Worm (Caenorhabditis elegans) whole organism, L4 larva: Measurements from ENCODE around the gene AH9.6.

Source experiments
- T20F7.1 ChIP-seq: fragments of 200-800 bp; sonication (Bioruptor generic); optimal IDR thresholded peaks from 2 replicates; lab custom pipeline; 2018; ENCODE audit warnings: mild to moderate bottlenecking, missing genetic modification characterization, missing compliant biosample characterization
- Y105C5A.15 ChIP-seq: fragments of 200-800 bp; sonication (Bioruptor generic); IDR thresholded peaks from 2 replicates; pipeline ENCODE4 v1.3.6; 2022; ENCODE audit warnings: missing genetic modification characterization, missing compliant biosample characterization
- ZK337.2 ChIP-seq: fragments of 200-800 bp; sonication (Bioruptor generic); IDR thresholded peaks from 2 replicates; pipeline ENCODE4 v1.3.6; 2022; ENCODE audit warnings: missing genetic modification reagents, missing genetic modification characterization, missing compliant biosample characterization
- ceh-20 ChIP-seq: fragments of 200-800 bp; sonication (Bioruptor generic); IDR thresholded peaks from 2 replicates; pipeline ENCODE4 v1.3.6; 2022; ENCODE audit warnings: missing genetic modification reagents, missing genetic modification characterization, missing compliant biosample characterization
- ces-1 ChIP-seq: fragments of 150-350 bp; sonication (generic microtip); optimal IDR thresholded peaks from 4 replicates; lab custom pipeline; 2014; ENCODE audit warnings: missing biosample characterization, missing genetic modification reagents, missing genetic modification characterization
- cey-2 ChIP-seq: sonication (generic microtip); optimal IDR thresholded peaks from 3 replicates; lab custom pipeline; 2017; ENCODE audit warnings: missing genetic modification characterization, mild to moderate bottlenecking, missing compliant biosample characterization, antibody characterized with exemption, borderline replicate concordance; ENCODE audit not compliant: insufficient read depth
- ctbp-1 ChIP-seq: fragments of 200-800 bp; sonication (Bioruptor generic); IDR thresholded peaks from 2 replicates; pipeline ENCODE4 v1.3.6; 2022; ENCODE audit warnings: missing genetic modification reagents, missing genetic modification characterization, missing compliant biosample characterization
- daf-16 ChIP-seq, 3 experiments: sonication (generic microtip); optimal IDR thresholded peaks; 2 replicates each; lab custom pipeline; 2016 to 2017; ENCODE audit warnings: missing genetic modification characterization in 3 of 3, missing genetic modification reagents in 3 of 3, mild to moderate bottlenecking in 2 of 3, missing compliant biosample characterization in 2 of 3, missing biosample characterization in 1 of 3, moderate library complexity in 1 of 3
- dmd-6 ChIP-seq: fragments of 200-800 bp; sonication (Bioruptor generic); IDR thresholded peaks from 2 replicates; pipeline ENCODE4 v1.3.6; 2022; ENCODE audit warnings: missing genetic modification reagents, missing genetic modification characterization, missing compliant biosample characterization
- dpl-1 ChIP-seq: fragments of 150-350 bp; optimal IDR thresholded peaks from 2 replicates; lab custom pipeline; 2014; ENCODE audit warnings: missing biosample characterization, missing genetic modification reagents, missing genetic modification characterization
- duxl-1 ChIP-seq: sonication (generic microtip); optimal IDR thresholded peaks from 2 replicates; lab custom pipeline; 2016; ENCODE audit warnings: mild to moderate bottlenecking, missing genetic modification characterization, moderate library complexity, missing compliant biosample characterization; ENCODE audit not compliant: poor library complexity
- dve-1 ChIP-seq: sonication (generic microtip); optimal IDR thresholded peaks from 2 replicates; lab custom pipeline; 2017; ENCODE audit warnings: antibody characterized with exemption, mild to moderate bottlenecking, missing genetic modification characterization, missing compliant biosample characterization; ENCODE audit not compliant: insufficient read depth
- egl-27 ChIP-seq: sonication (generic microtip); optimal IDR thresholded peaks from 3 replicates; lab custom pipeline; 2017; ENCODE audit warnings: missing biosample characterization, missing genetic modification reagents, missing genetic modification characterization
- fkh-10 ChIP-seq: fragments of 150-350 bp; optimal IDR thresholded peaks from 2 replicates; lab custom pipeline; 2014; ENCODE audit warnings: missing biosample characterization, missing genetic modification reagents, missing genetic modification characterization
- hif-1 ChIP-seq, 2 experiments: sonication (generic microtip); optimal IDR thresholded peaks; 2 replicates each; lab custom pipeline; 2016 to 2017; ENCODE audit warnings: missing compliant biosample characterization in 2 of 2, missing genetic modification characterization in 2 of 2, missing genetic modification reagents in 2 of 2, missing genotype in 2 of 2, mild to moderate bottlenecking in 1 of 2
- lin-29 ChIP-seq: fragments of 200-800 bp; sonication (Bioruptor generic); IDR thresholded peaks from 2 replicates; pipeline ENCODE4 v1.3.6; 2022; ENCODE audit warnings: missing genetic modification reagents, missing genetic modification characterization, missing compliant biosample characterization
- lin-38 ChIP-seq: fragments of 200-800 bp; sonication (Bioruptor generic); IDR thresholded peaks from 2 replicates; pipeline ENCODE4 v1.3.6; 2022; ENCODE audit warnings: missing genetic modification reagents, missing genetic modification characterization, missing compliant biosample characterization
- lin-39 ChIP-seq: fragments of 150-350 bp; optimal IDR thresholded peaks from 2 replicates; lab custom pipeline; 2014; ENCODE audit warnings: missing biosample characterization, missing genetic modification reagents, missing genetic modification characterization
- madf-9 ChIP-seq: fragments of 200-800 bp; sonication (Bioruptor generic); conservative IDR thresholded peaks from 2 replicates; pipeline ENCODE4 v1.3.6; 2022; ENCODE audit warnings: missing genetic modification reagents, missing genetic modification characterization, missing compliant biosample characterization
- mdl-1 ChIP-seq, 2 experiments: fragments of 150-350 bp in 1 of 2; sonication (generic microtip) in 1 of 2; optimal IDR thresholded peaks; 2 replicates each; lab custom pipeline; 2014 to 2017; ENCODE audit warnings: missing biosample characterization in 2 of 2, missing genetic modification characterization in 2 of 2
- mdt-29 ChIP-seq: fragments of 200-800 bp; sonication (Bioruptor generic); IDR thresholded peaks from 2 replicates; pipeline ENCODE4 v1.3.6; 2022; ENCODE audit warnings: missing genetic modification reagents, missing genetic modification characterization, missing compliant biosample characterization
- mes-2 ChIP-seq: sonication (generic microtip); optimal IDR thresholded peaks from 2 replicates; lab custom pipeline; 2016; ENCODE audit warnings: missing genotype, mild to moderate bottlenecking, missing genetic modification characterization, missing compliant biosample characterization; ENCODE audit not compliant: poor library complexity, severe bottlenecking
- mxl-3 ChIP-seq: fragments of 200-800 bp; sonication (Bioruptor generic); optimal IDR thresholded peaks from 2 replicates; lab custom pipeline; 2018; ENCODE audit warnings: mild to moderate bottlenecking, missing genetic modification characterization, missing compliant biosample characterization
- nhr-11 ChIP-seq: fragments of 150-350 bp; optimal IDR thresholded peaks from 2 replicates; lab custom pipeline; 2014; ENCODE audit warnings: missing biosample characterization, missing genetic modification characterization
- nhr-25 ChIP-seq: sonication (generic microtip); optimal IDR thresholded peaks from 2 replicates; lab custom pipeline; 2017; ENCODE audit warnings: missing genetic modification characterization, mild to moderate bottlenecking, missing compliant biosample characterization, antibody characterized with exemption, moderate library complexity, borderline replicate concordance; ENCODE audit not compliant: insufficient read depth
- nhr-28 ChIP-seq: fragments of 150-350 bp; optimal IDR thresholded peaks from 2 replicates; lab custom pipeline; 2014; ENCODE audit warnings: missing biosample characterization, missing genetic modification characterization
- nhr-42 ChIP-seq: fragments of 200-800 bp; sonication (Bioruptor generic); IDR thresholded peaks from 2 replicates; pipeline ENCODE4 v1.3.6; 2022; ENCODE audit warnings: missing genetic modification characterization, missing compliant biosample characterization
- nhr-48 ChIP-seq: sonication (generic microtip); optimal IDR thresholded peaks from 2 replicates; lab custom pipeline; 2016; ENCODE audit warnings: mild to moderate bottlenecking, missing genetic modification characterization, missing compliant biosample characterization
- pqm-1 ChIP-seq: sonication (generic microtip); optimal IDR thresholded peaks from 2 replicates; lab custom pipeline; 2017; ENCODE audit warnings: missing biosample characterization, missing genetic modification characterization
- rbr-2 ChIP-seq: sonication (generic microtip); optimal IDR thresholded peaks from 2 replicates; lab custom pipeline; 2016; ENCODE audit warnings: missing genotype, missing genetic modification characterization, missing compliant biosample characterization
- unc-130 ChIP-seq: sonication (generic microtip); optimal IDR thresholded peaks from 2 replicates; lab custom pipeline; 2016; ENCODE audit warnings: missing genetic modification reagents, missing genetic modification characterization, missing compliant biosample characterization
- unc-62 ChIP-seq, 3 experiments: fragments of 150-350 bp in 1 of 3; sonication (generic microtip); optimal IDR thresholded peaks in 2 of 3; peaks in 1 of 3; 1 replicate in 1 of 3; 2 replicates in 2 of 3; lab custom pipeline; 2014 to 2017; ENCODE audit warnings: missing biosample characterization in 3 of 3, missing genetic modification characterization in 3 of 3, missing genetic modification reagents in 3 of 3, missing genotype in 1 of 3
- zip-2 ChIP-seq: fragments of 150-350 bp; optimal IDR thresholded peaks from 2 replicates; lab custom pipeline; 2014; ENCODE audit warnings: missing biosample characterization, missing genetic modification characterization
- ztf-11 ChIP-seq: fragments of 150-350 bp; optimal IDR thresholded peaks from 2 replicates; lab custom pipeline; 2014; ENCODE audit warnings: missing biosample characterization, missing genetic modification characterization

AH9.6 gene

DNA sequence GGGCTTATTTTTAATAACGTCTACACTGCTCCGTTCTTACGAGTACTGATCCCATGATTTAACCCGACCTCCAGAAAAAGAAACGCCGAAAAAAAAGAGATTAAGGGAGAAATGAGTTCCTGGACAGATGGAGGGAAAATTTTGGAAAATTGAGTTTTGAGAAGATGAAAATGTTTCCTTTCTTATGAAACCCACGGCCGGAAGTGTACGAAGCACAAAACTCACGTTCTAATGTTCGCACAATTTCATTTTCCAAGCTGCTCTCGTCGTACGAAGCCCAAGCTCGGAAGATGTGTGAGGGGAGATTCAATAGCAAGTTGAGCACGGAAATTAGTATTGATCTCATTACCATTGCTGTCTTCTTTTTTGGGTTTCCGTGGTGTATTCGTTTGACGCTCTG lies 3.5 kb upstream of the AH9.6 start:
- TF ChIP-seq fkh-10 (GFP tag; lab: Kevin White, UChicago) (peak; percentile 29), unc-130 (no peak), ces-1 (GFP tag; lab: Kevin White, UChicago) (peak; percentile 84)

DNA sequence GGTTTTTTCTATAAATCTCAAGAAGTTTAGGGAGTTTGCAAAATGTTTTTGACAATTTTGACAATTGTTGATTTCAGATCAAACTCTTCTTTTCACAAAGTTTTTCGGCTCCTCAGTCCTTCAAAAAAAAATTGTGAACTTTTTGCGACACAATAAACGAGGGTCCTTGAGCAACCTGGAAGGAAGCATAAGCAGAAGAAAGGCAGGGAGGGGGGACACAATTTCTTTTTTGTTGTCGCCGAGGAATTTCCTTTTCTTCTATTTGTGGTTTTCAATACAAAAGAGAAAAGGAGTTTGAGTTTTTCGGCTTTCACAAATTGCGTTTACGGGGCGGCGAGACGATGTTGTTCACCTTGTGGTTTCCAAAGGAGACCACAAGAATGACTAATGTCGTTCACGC lies 1.2 kb downstream of the AH9.6 start:
- TF ChIP-seq unc-62 (GFP tag; optimal IDR thresholded peaks at IDR 0.05 in 1 of 2; lab: Kevin White, UChicago) (peak in 1 of 2 experiments; percentile 31), unc-62 (tag; optimal IDR thresholded peaks at IDR 0.05; lab: Kevin White, UChicago) (no peak), fkh-10 (GFP tag; lab: Kevin White, UChicago) (peak; percentile 81), nhr-28 (tag; lab: Kevin White, UChicago) (no peak), lin-39 (no peak), nhr-42 (no peak), ctbp-1 (GFP tag; lab: Robert Waterston, UW) (no peak), egl-27 (tag; lab: Kevin White, UChicago) (no peak), ceh-20 (no peak)

DNA sequence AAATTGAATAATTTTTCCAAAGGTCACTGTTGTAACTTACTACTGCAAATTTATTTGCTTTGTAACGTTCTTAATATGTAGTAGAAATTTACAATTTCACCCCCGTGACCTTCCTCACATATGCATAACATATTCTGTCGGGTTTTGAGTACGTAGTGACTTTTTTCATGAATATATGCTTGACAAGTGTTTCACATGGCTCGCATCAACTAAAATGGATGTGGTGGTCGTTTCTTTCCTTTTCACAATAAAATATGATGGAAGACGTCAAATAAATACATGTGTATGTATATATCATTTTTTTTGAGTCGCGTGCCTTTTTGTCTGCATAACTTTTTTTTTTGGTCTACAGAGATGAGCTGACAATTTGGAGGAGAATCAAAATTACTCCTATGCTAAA lies 1.6 kb downstream of the AH9.6 start:
- TF ChIP-seq cey-2 (tag; lab: Kevin White, UChicago), result no peak
- TF ChIP-seq mdt-29, result no peak
- no peak for TF ChIP-seq duxl-1 (tag; lab: Kevin White, UChicago)
- TF ChIP-seq unc-62 (GFP tag; optimal IDR thresholded peaks at IDR 0.05 in 1 of 2; lab: Kevin White, UChicago), result peak in 1 of 2 experiments; percentile 79
- TF ChIP-seq unc-62 (tag; optimal IDR thresholded peaks at IDR 0.05; lab: Kevin White, UChicago), result no peak
- TF ChIP-seq pqm-1, result no peak
- TF ChIP-seq ces-1 (GFP tag; lab: Kevin White, UChicago), result no peak

DNA sequence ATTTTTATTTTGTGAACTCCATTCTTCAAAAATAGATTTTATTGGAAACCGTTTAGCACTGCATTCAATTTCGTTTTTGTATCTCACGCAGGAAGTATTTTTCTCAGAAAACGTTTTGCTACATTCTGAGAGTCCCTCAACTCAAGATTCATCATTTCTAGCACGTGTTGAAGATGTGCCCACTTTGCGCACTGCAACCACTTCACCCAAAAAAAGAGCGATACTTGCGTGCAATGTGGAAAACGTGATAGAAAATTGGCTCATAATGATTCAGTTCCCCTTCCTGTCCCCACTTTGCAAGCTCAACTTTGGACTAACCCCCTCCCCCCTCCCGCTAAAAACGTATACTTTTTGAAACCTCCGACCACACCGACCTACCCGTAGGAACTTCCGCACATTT lies 2.9 kb downstream of the AH9.6 start:
- TF ChIP-seq ctbp-1 (GFP tag; lab: Robert Waterston, UW) (peak; percentile 50; the same call in 1 of the 2 replicates), mdl-1 (tag; optimal IDR thresholded peaks at IDR 0.05; lab: Kevin White, UChicago) (peak in 1 of 2 experiments; percentile 3), ztf-11 (tag; lab: Kevin White, UChicago) (no peak)

DNA sequence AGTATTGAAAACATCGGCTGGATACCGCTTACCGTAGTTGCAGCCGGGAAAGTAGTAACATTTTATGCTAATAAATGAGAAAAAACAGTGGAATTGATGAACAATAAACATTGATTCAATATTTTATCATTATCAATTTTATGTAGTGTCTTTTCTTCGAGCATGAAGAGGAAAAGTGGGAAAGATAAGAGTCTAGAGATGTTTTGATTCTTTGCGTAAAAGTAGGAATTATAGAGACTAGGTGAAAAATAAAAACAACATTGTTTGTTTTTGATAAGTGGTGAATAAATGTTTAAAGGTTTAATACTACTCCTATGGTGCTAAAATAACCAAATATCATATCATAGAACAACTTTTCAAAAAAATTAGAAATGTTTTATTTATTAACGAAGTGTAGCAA lies 5.5 kb downstream of the AH9.6 start:
- TF ChIP-seq rbr-2 (tag; lab: Kevin White, UChicago) (no peak), dve-1 (tag; lab: Kevin White, UChicago) (peak; percentile 13), daf-16 (GFP tag; optimal IDR thresholded peaks at IDR 0.05; lab: Kevin White, UChicago) (no peak), daf-16 (tag; optimal IDR thresholded peaks at IDR 0.05; lab: Kevin White, UChicago) (peak; percentile 93), madf-9 (GFP tag; lab: Robert Waterston, UW) (no peak), nhr-28 (tag; lab: Kevin White, UChicago) (peak; percentile 4), dmd-6 (GFP tag; lab: Robert Waterston, UW) (no peak)

DNA sequence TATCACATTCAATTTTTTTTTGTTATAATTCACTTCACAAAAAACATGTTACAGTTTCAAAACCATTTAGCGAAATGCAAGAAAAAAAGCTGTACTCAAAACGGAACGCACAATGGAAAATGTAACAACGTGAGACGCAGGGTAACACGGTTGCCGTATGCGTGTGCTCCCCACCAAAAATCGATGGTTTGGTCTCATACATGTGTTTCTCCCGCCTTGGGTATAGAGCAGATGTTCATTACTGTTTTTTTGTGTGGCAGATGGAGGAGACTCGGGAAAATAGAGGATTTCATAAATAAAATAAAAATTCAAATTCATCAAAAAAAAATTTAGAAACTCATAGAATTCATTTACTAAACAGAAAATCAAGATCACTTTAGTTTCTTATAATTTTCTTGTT lies 6.9 kb downstream of the AH9.6 start, which contains the start of gene AH9.3:
TSS of gene AH9.3 (minus strand) at position 101 of the 400 bp plus-strand sequence.
- TF ChIP-seq zip-2 (tag; lab: Kevin White, UChicago) (no peak), T20F7.1 (no peak), hif-1 (tag; optimal IDR thresholded peaks at IDR 0.05; lab: Kevin White, UChicago) (no peak), lin-29 (no peak), ZK337.2 (GFP tag; lab: Robert Waterston, UW) (no peak), mdl-1 (tag; optimal IDR thresholded peaks at IDR 0.05; lab: Kevin White, UChicago) (no peak), nhr-25 (tag; lab: Kevin White, UChicago) (no peak), dpl-1 (GFP tag; lab: Kevin White, UChicago) (no peak), nhr-48 (no peak), Y105C5A.15 (GFP tag; lab: Robert Waterston, UW) (no peak), mxl-3 (GFP tag; lab: Kevin White, UChicago) (no peak), mes-2 (no peak), lin-39 (no peak), lin-38 (GFP tag; lab: Robert Waterston, UW) (no peak), nhr-11 (tag; lab: Kevin White, UChicago) (no peak)
